Fruit fly (Drosophila melanogaster) whole organism, embryonic: ENCODE results near the gene Ifrd1.

Experiments
- B-H1 ChIP-seq: fragments of 200-800 bp; sonication (Bioruptor generic); IDR thresholded peaks from 3 replicates; pipeline ENCODE4 v1.3.6; 2022; ENCODE audit warnings: missing biosample characterization, missing genetic modification characterization
- B-H2 ChIP-seq: fragments of 200-800 bp; sonication (Bioruptor generic); optimal IDR thresholded peaks from 2 replicates; lab custom pipeline; 2018; ENCODE audit warnings: missing biosample characterization, mild to moderate bottlenecking, missing genetic modification characterization
- Bdp1 ChIP-seq: fragments of 200-800 bp; sonication (Bioruptor generic); optimal IDR thresholded peaks from 3 replicates; lab custom pipeline; 2016; ENCODE audit warnings: missing biosample characterization, missing genetic modification characterization
- CG10462 ChIP-seq: fragments of 200-800 bp; sonication (Bioruptor generic); optimal IDR thresholded peaks from 2 replicates; lab custom pipeline; 2016; ENCODE audit warnings: missing biosample characterization, missing genetic modification characterization
- CG10979 ChIP-seq: fragments of 200-800 bp; sonication (Bioruptor generic); optimal IDR thresholded peaks from 2 replicates; lab custom pipeline; 2018; ENCODE audit warnings: missing biosample characterization, mild to moderate bottlenecking, missing genetic modification characterization, moderate library complexity
- CG11247 ChIP-seq: fragments of 200-800 bp; sonication (Bioruptor generic); IDR thresholded peaks from 2 replicates; pipeline ENCODE4 v1.3.6; 2022; ENCODE audit warnings: missing biosample characterization, missing genetic modification characterization
- CG11560 ChIP-seq: fragments of 200-800 bp; sonication (Bioruptor generic); IDR thresholded peaks from 3 replicates; pipeline ENCODE4 v1.3.6; 2022; ENCODE audit warnings: missing biosample characterization, missing genetic modification characterization
- CG12391 ChIP-seq: fragments of 200-800 bp; sonication (Bioruptor generic); optimal IDR thresholded peaks from 3 replicates; lab custom pipeline; 2018; ENCODE audit warnings: missing biosample characterization, mild to moderate bottlenecking, missing genetic modification characterization, moderate library complexity
- CG12769 ChIP-seq: fragments of 200-800 bp; sonication (Bioruptor generic); optimal IDR thresholded peaks from 2 replicates; lab custom pipeline; 2019; ENCODE audit warnings: missing biosample characterization, mild to moderate bottlenecking, missing genetic modification characterization, moderate library complexity
- CG15073 ChIP-seq: fragments of 200-800 bp; sonication (Bioruptor generic); optimal IDR thresholded peaks from 2 replicates; lab custom pipeline; 2016; ENCODE audit warnings: missing biosample characterization, missing genetic modification characterization
- CG15696 ChIP-seq: fragments of 200-800 bp; sonication (Bioruptor generic); optimal IDR thresholded peaks from 2 replicates; lab custom pipeline; 2019; ENCODE audit warnings: missing biosample characterization, mild to moderate bottlenecking, missing genetic modification characterization, moderate library complexity
- CG17912 ChIP-seq: fragments of 200-800 bp; sonication (Bioruptor generic); optimal IDR thresholded peaks from 2 replicates; lab custom pipeline; 2018; ENCODE audit warnings: missing biosample characterization, mild to moderate bottlenecking, missing genetic modification characterization
- CG18262 ChIP-seq: fragments of 200-800 bp; optimal IDR thresholded peaks from 3 replicates; lab custom pipeline; 2019; ENCODE audit warnings: missing biosample characterization, mild to moderate bottlenecking, missing genetic modification characterization, moderate library complexity
- CG2120 ChIP-seq: fragments of 200-800 bp; sonication (Bioruptor generic); optimal IDR thresholded peaks from 3 replicates; lab custom pipeline; 2016; ENCODE audit warnings: missing biosample characterization, missing genetic modification characterization
- CG2199 ChIP-seq: fragments of 200-800 bp; sonication (Bioruptor generic); IDR thresholded peaks from 3 replicates; pipeline ENCODE4 v1.3.6; 2022; ENCODE audit warnings: missing biosample characterization, missing genetic modification characterization
- CG2889 ChIP-seq: fragments of 200-800 bp; sonication (Bioruptor generic); IDR thresholded peaks from 3 replicates; pipeline ENCODE4 v1.3.6; 2022; ENCODE audit warnings: missing biosample characterization, missing genetic modification characterization
- CG3163 ChIP-seq: fragments of 200-800 bp; sonication (Bioruptor generic); optimal IDR thresholded peaks from 3 replicates; lab custom pipeline; 2016; ENCODE audit warnings: missing biosample characterization, missing genetic modification characterization
- CG3726 ChIP-seq: fragments of 200-800 bp; sonication (Bioruptor generic); IDR thresholded peaks from 3 replicates; pipeline ENCODE4, ENCODE4 v1.3.6; 2022; ENCODE audit warnings: missing biosample characterization, missing genetic modification characterization
- CG6654 ChIP-seq: fragments of 200-800 bp; sonication (Bioruptor generic); optimal IDR thresholded peaks from 2 replicates; lab custom pipeline; 2017; ENCODE audit warnings: missing biosample characterization, mild to moderate bottlenecking, missing genetic modification characterization
- CG6765 ChIP-seq: fragments of 200-800 bp; sonication (Bioruptor generic); optimal IDR thresholded peaks from 3 replicates; lab custom pipeline; 2017; ENCODE audit warnings: missing biosample characterization, mild to moderate bottlenecking, missing genetic modification characterization
- CG8924 ChIP-seq: fragments of 200-800 bp; optimal IDR thresholded peaks from 3 replicates; lab custom pipeline; 2019; ENCODE audit warnings: missing biosample characterization, mild to moderate bottlenecking, missing genetic modification characterization, moderate library complexity
- CG9215 ChIP-seq: fragments of 200-800 bp; sonication (Bioruptor generic); IDR thresholded peaks from 2 replicates; pipeline ENCODE4 v1.3.6; 2022; ENCODE audit warnings: missing biosample characterization, missing genetic modification characterization
- Dbx ChIP-seq: fragments of 200-800 bp; sonication (Bioruptor generic); IDR thresholded peaks from 3 replicates; pipeline ENCODE4 v1.3.6; 2022; ENCODE audit warnings: missing biosample characterization, missing genetic modification characterization
- Doc2 ChIP-seq: fragments of 200-800 bp; sonication (Bioruptor generic); IDR thresholded peaks from 2 replicates; pipeline ENCODE4 v1.3.6; 2022; ENCODE audit warnings: missing biosample characterization, missing genetic modification characterization
- Dref ChIP-seq: fragments of 200-800 bp; sonication (Bioruptor generic); IDR thresholded peaks from 2 replicates; pipeline ENCODE4 v1.3.6; 2022; ENCODE audit warnings: missing biosample characterization, missing genetic modification characterization
- E2f1 ChIP-seq: fragments of 200-800 bp; sonication (Bioruptor generic); IDR thresholded peaks from 2 replicates; pipeline ENCODE4 v1.3.6; 2022; ENCODE audit warnings: missing biosample characterization, missing genetic modification characterization
- Ets97D ChIP-seq: fragments of 200-800 bp; sonication (Bioruptor generic); optimal IDR thresholded peaks from 3 replicates; lab custom pipeline; 2016; ENCODE audit warnings: missing biosample characterization, missing genetic modification characterization
- Fer1 ChIP-seq: fragments of 200-800 bp; sonication (Bioruptor generic); optimal IDR thresholded peaks from 2 replicates; lab custom pipeline; 2017; ENCODE audit warnings: missing biosample characterization, mild to moderate bottlenecking, missing genetic modification characterization
- HLHmδ ChIP-seq: fragments of 200-800 bp; sonication (Bioruptor generic); optimal IDR thresholded peaks from 2 replicates; lab custom pipeline; 2018; ENCODE audit warnings: missing biosample characterization, mild to moderate bottlenecking, missing genetic modification characterization, moderate library complexity
- Hr78 ChIP-seq, 2 experiments: fragments of 200-800 bp in 1 of 2; fragments of >200 bp in 1 of 2; sonication (Bioruptor generic) in 1 of 2; optimal IDR thresholded peaks; 2 replicates each; lab custom pipeline; 2017 to 2019; ENCODE audit warnings: missing biosample characterization in 2 of 2, missing genetic modification characterization in 2 of 2, mild to moderate bottlenecking in 1 of 2, moderate library complexity in 1 of 2
- MBD-R2 ChIP-seq: fragments of 200-800 bp; sonication (Bioruptor generic); IDR thresholded peaks from 2 replicates; pipeline ENCODE4 v1.3.6; 2022; ENCODE audit warnings: missing biosample characterization, missing genetic modification characterization
- MESR4 ChIP-seq: fragments of 200-800 bp; sonication (Bioruptor generic); optimal IDR thresholded peaks from 2 replicates; lab custom pipeline; 2018; ENCODE audit warnings: missing biosample characterization, mild to moderate bottlenecking, missing genetic modification characterization, moderate library complexity
- Nf-YA ChIP-seq: fragments of 200-800 bp; sonication (Bioruptor generic); IDR thresholded peaks from 2 replicates; pipeline ENCODE4 v1.3.6; 2022; ENCODE audit warnings: missing biosample characterization, missing genetic modification characterization
- ap ChIP-seq: fragments of 200-800 bp; sonication (Bioruptor generic); IDR thresholded peaks from 2 replicates; pipeline ENCODE4 v1.3.6; 2022; ENCODE audit warnings: missing biosample characterization, missing genetic modification characterization
- ase ChIP-seq: fragments of 200-800 bp; sonication (Bioruptor generic); IDR thresholded peaks from 3 replicates; pipeline ENCODE4 v1.3.6; 2022; ENCODE audit warnings: missing biosample characterization, missing genetic modification characterization
- ash1 ChIP-seq: fragments of 200-800 bp; sonication (Bioruptor generic); optimal IDR thresholded peaks from 2 replicates; lab custom pipeline; 2018; ENCODE audit warnings: missing biosample characterization, mild to moderate bottlenecking, missing genetic modification characterization
- bcd ChIP-seq: fragments of 200-800 bp; sonication (Bioruptor generic); optimal IDR thresholded peaks from 2 replicates; lab custom pipeline; 2017; ENCODE audit warnings: missing biosample characterization, mild to moderate bottlenecking, missing genetic modification characterization
- da ChIP-seq: fragments of 200-800 bp; sonication (Bioruptor generic); optimal IDR thresholded peaks from 2 replicates; lab custom pipeline; 2016; ENCODE audit warnings: missing biosample characterization, missing genetic modification characterization
- danr ChIP-seq: fragments of 200-800 bp; sonication (Bioruptor generic); IDR thresholded peaks from 2 replicates; pipeline ENCODE4 v1.3.6; 2022; ENCODE audit warnings: missing biosample characterization, missing genetic modification characterization
- dysf ChIP-seq: fragments of 200-800 bp; sonication (Bioruptor generic); IDR thresholded peaks from 3 replicates; pipeline ENCODE4 v1.3.6; 2022; ENCODE audit warnings: missing biosample characterization, missing genetic modification characterization
- eve ChIP-seq, 2 experiments: fragments of >200 bp; optimal IDR thresholded peaks; 2 replicates each; lab custom pipeline; 2017; ENCODE audit warnings: missing biosample characterization in 2 of 2, missing genetic modification characterization in 2 of 2
- fru ChIP-seq: fragments of >200 bp; optimal IDR thresholded peaks from 2 replicates; lab custom pipeline; 2017
- gt ChIP-seq: fragments of 200-800 bp; sonication (Bioruptor generic); IDR thresholded peaks from 2 replicates; pipeline ENCODE4 v1.3.6; 2022; ENCODE audit warnings: missing biosample characterization, missing genetic modification characterization
- lov ChIP-seq, 2 experiments: fragments of 200-800 bp in 1 of 2; fragments of >200 bp in 1 of 2; sonication (Bioruptor generic) in 1 of 2; IDR thresholded peaks in 1 of 2; optimal IDR thresholded peaks in 1 of 2; 2 replicates in 1 of 2; 3 replicates in 1 of 2; pipeline versions ENCODE4 v1.3.6 to Lab custom; 2017 to 2022; ENCODE audit warnings: missing biosample characterization in 1 of 2, missing genetic modification characterization in 1 of 2
- pnt ChIP-seq: fragments of 200-800 bp; sonication (Bioruptor generic); optimal IDR thresholded peaks from 3 replicates; lab custom pipeline; 2016; ENCODE audit warnings: missing biosample characterization, missing genetic modification characterization
- run ChIP-seq: fragments of 200-800 bp; sonication (Bioruptor generic); optimal IDR thresholded peaks from 3 replicates; lab custom pipeline; 2018; ENCODE audit warnings: missing biosample characterization, mild to moderate bottlenecking, missing genetic modification characterization
- slou ChIP-seq: fragments of 200-800 bp; sonication (Bioruptor generic); optimal IDR thresholded peaks from 3 replicates; lab custom pipeline; 2016; ENCODE audit warnings: missing biosample characterization, missing genetic modification characterization
- zen2 ChIP-seq: fragments of 200-800 bp; sonication (Bioruptor generic); IDR thresholded peaks from 3 replicates; pipeline ENCODE4 v1.3.6; 2022; ENCODE audit warnings: missing biosample characterization, missing genetic modification characterization; ENCODE audit not compliant: partially characterized antibody
- zfh2 ChIP-seq: fragments of 200-800 bp; sonication (Bioruptor generic); optimal IDR thresholded peaks from 2 replicates; lab custom pipeline; 2016; ENCODE audit warnings: missing biosample characterization, missing genetic modification characterization

Gene Ifrd1

dm6 chr2L:2855773-2856615 is 18.3 kb downstream of the Ifrd1 start, which contains the start of the genes CG3104 and RpS21 (continued):
- TF ChIP-seq Dref (peak; percentile 53), da (peak; percentile 84), slou (GFP tag; lab: Kevin White, UChicago) (peak; percentile 82), CG9215 (GFP tag; lab: Robert Waterston, UW) (peak; percentile 76), Ets97D (GFP tag; lab: Kevin White, UChicago) (peak; percentile 98), zfh2 (GFP tag; lab: Kevin White, UChicago) (peak; percentile 86), zen2 (GFP tag; lab: Robert Waterston, UW) (no peak; the same call in 2 of the 3 replicates), eve (GFP tag; optimal IDR thresholded peaks at IDR 0.05; lab: Kevin White, UChicago) (peak in 1 of 2 experiments; percentile 77), MESR4 (peak; percentile 98), lov (optimal IDR thresholded peaks at IDR 0.05; lab: Kevin White, UChicago) (no peak), lov (GFP tag; IDR thresholded peaks at IDR 0.05; lab: Robert Waterston, UW) (peak; percentile 94), gt (peak; percentile 77; the same call in 1 of the 2 replicates), CG11247 (GFP tag; lab: Robert Waterston, UW) (peak; percentile 95), ash1 (GFP tag; lab: Kevin White, UChicago) (peak; percentile 77), pnt (peak; percentile 69), MBD-R2 (peak; percentile 53), Dbx (GFP tag; lab: Robert Waterston, UW) (peak; percentile 95), CG2199 (GFP tag; lab: Robert Waterston, UW) (peak; percentile 79; the same call in 1 of the 3 replicates), fru (no peak), E2f1 (peak; percentile 82), B-H2 (GFP tag; lab: Kevin White, UChicago) (peak; percentile 96), HLHmδ (GFP tag; lab: Kevin White, UChicago) (peak; percentile 97), CG15696 (tag; lab: Kevin White, UChicago) (peak; percentile 69), CG8924 (tag; lab: Kevin White, UChicago) (peak; percentile 60), CG18262 (tag; lab: Kevin White, UChicago) (peak; percentile 73), CG3163 (GFP tag; lab: Kevin White, UChicago) (peak; percentile 68), bcd (peak; percentile 93), CG12769 (tag; lab: Kevin White, UChicago) (peak; percentile 38), CG6654 (peak; percentile 60), Nf-YA (GFP tag; lab: Robert Waterston, UW) (peak; percentile 70; the same call in 1 of the 2 replicates), CG11560 (peak; percentile 51; the same call in 2 of the 3 replicates), CG6765 (GFP tag; lab: Kevin White, UChicago) (peak; percentile 92), ap (GFP tag; lab: Robert Waterston, UW) (peak; percentile 88), run (tag; lab: Kevin White, UChicago) (peak; percentile 65), danr (peak; percentile 61), CG3726 (GFP tag; lab: Robert Waterston, UW) (peak; percentile 79; the same call in 1 of the 3 replicates), CG2889 (GFP tag; lab: Robert Waterston, UW) (peak; percentile 77), Hr78 (GFP tag; optimal IDR thresholded peaks at IDR 0.05; lab: Kevin White, UChicago) (no peak), CG10462 (peak; percentile 25), CG17912 (peak; percentile 92), dysf (peak; percentile 84), CG12391 (tag; lab: Kevin White, UChicago) (peak; percentile 79), CG15073 (GFP tag; lab: Kevin White, UChicago) (no peak), CG2120 (GFP tag; lab: Kevin White, UChicago) (peak; percentile 73), B-H1 (GFP tag; lab: Robert Waterston, UW) (peak; percentile 76), Fer1 (peak; percentile 85), Doc2 (GFP tag; lab: Robert Waterston, UW) (no peak; the same call in none of the 2 replicates), Bdp1 (GFP tag; lab: Kevin White, UChicago) (peak; percentile 67), ase (peak; percentile 92), CG10979 (tag; lab: Kevin White, UChicago) (peak; percentile 59)
